Fruit fly (Drosophila melanogaster): Measurements from ENCODE around the gene Hel89B.

Hel89B gene

DNA sequence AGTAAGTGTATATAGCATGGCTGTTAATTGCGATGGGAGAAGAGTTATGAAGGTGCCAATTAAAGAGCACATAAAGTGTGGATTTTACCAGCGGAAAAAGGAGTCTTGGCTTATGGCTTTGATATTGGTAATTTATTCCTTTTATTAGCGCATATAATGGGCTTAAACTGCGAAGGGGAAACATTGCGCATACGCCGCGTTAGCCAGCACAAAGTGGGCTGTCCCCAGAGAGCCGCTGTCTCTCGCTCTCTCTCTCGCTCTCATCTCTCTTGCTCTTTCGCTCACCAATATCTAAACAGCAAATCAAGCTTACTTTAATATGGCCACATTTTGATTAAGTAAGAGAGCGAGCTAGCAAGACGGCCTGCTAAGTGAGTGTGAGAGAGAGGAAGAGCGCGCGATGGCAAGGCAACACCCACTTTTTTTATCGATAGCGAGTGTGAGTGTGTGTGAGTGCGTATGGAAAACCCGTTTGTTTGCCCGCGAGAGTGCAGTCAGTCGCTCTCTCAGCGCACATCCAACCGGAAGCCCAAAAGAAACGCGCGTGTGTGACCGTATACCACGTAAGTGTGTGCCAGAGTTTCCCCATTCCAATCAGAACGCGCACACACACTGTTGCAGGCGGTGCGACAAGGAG lies 52.6 kb downstream of the Hel89B start, which contains the start of gene pnr (continued):
- TF ChIP-seq pho (GFP tag; optimal IDR thresholded peaks at IDR 0.05) (no peak), CG4730 (GFP tag; IDR thresholded peaks at IDR 0.05) (peak; percentile 28; the same call in 1 of the 2 replicates), exex (tag; optimal IDR thresholded peaks at IDR 0.05) (peak; percentile 35), Sox102F (GFP tag; optimal IDR thresholded peaks at IDR 0.05) (no peak), CG3407 (GFP tag; optimal IDR thresholded peaks at IDR 0.05) (no peak), Hr39 (optimal IDR thresholded peaks at IDR 0.05) (no peak), CG5180 (GFP tag; optimal IDR thresholded peaks at IDR 0.05) (no peak), CG42726 (GFP tag; IDR thresholded peaks at IDR 0.05; ENCODE audit: partially characterized antibody) (peak; percentile 70; the same call in 1 of the 2 replicates), CG9797 (GFP tag; optimal IDR thresholded peaks at IDR 0.05) (peak; percentile 27), bowl (GFP tag; IDR thresholded peaks at IDR 0.05) (no peak), ind (GFP tag; optimal IDR thresholded peaks at IDR 0.05) (no peak), CG7786 (GFP tag; optimal IDR thresholded peaks at IDR 0.05) (no peak), CG15514 (GFP tag; optimal IDR thresholded peaks at IDR 0.05) (no peak), pros (GFP tag; optimal IDR thresholded peaks at IDR 0.05) (peak; percentile 33), Xrp1 (GFP tag; IDR thresholded peaks at IDR 0.05) (0 out of 2 replicates have a peak, but pooled peaks have one; percentile 20), mld (GFP tag; IDR thresholded peaks at IDR 0.05; ENCODE audit: partially characterized antibody) (peak; percentile 10; the same call in 1 of the 3 replicates), CG17568 (GFP tag; optimal IDR thresholded peaks at IDR 0.05) (no peak), CG8478 (optimal IDR thresholded peaks at IDR 0.05) (peak; percentile 98), NK7.1 (GFP tag; optimal IDR thresholded peaks at IDR 0.05) (no peak), chn (GFP tag; optimal IDR thresholded peaks at IDR 0.05) (peak; percentile 33), CG5245 (GFP tag; optimal IDR thresholded peaks at IDR 0.05) (no peak), E2f1 (GFP tag; IDR thresholded peaks at IDR 0.05) (no peak), gfzf (GFP tag; optimal IDR thresholded peaks at IDR 0.05) (peak; percentile 5), pan (optimal IDR thresholded peaks at IDR 0.05) (no peak), pan (GFP tag; optimal IDR thresholded peaks at IDR 0.05 in 1 of 2, IDR thresholded peaks at IDR 0.05 in 1 of 2) (peak in 1 of 2 experiments; percentile 30), CG10366 (GFP tag; IDR thresholded peaks at IDR 0.05) (no peak), crc (GFP tag; optimal IDR thresholded peaks at IDR 0.05) (no peak), cad (GFP tag; optimal IDR thresholded peaks at IDR 0.05) (no peak), Blimp-1 (GFP tag; optimal IDR thresholded peaks at IDR 0.05) (no peak), CG9817 (tag; optimal IDR thresholded peaks at IDR 0.05) (no peak), CG9437 (GFP tag; optimal IDR thresholded peaks at IDR 0.05) (no peak), Med (GFP tag) (peak; percentile 89), chinmo (GFP tag; IDR thresholded peaks at IDR 0.05; ENCODE audit: partially characterized antibody) (peak; percentile 89)

DNA sequence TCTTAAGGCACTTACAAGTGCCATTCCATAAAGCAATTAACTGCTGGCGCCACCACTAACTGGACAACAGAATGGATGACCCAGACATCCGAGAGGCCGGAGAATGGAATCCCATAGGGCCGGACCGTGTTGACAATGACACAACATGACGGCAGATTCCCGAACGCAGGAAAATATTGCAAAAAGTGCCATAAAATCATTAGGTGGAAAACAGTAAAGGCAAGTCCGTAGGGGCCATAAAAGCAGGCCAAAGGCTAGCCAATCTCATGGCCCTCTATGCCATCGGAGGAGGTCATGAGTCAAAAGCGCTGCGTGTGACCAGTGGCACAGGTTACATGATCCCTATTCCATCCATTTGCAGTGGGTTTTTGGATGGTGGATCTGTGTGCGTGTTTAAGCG lies 55.6 kb downstream of the Hel89B start:
- TF ChIP-seq ERR (GFP tag; optimal IDR thresholded peaks at IDR 0.05) (no peak), ATbp (GFP tag; optimal IDR thresholded peaks at IDR 0.05) (no peak), CG11723 (GFP tag; optimal IDR thresholded peaks at IDR 0.05) (no peak), CG4820 (GFP tag; optimal IDR thresholded peaks at IDR 0.05) (no peak), CG8478 (optimal IDR thresholded peaks at IDR 0.05) (no peak), zen (tag; optimal IDR thresholded peaks at IDR 0.05) (peak; percentile 100), CG7271 (tag; optimal IDR thresholded peaks at IDR 0.05) (peak; percentile 40), MESR4 (GFP tag; optimal IDR thresholded peaks at IDR 0.05) (no peak), tll (GFP tag; optimal IDR thresholded peaks at IDR 0.05) (peak in 1 of 2 experiments; percentile 88), btn (GFP tag; optimal IDR thresholded peaks at IDR 0.05) (no peak), crc (GFP tag; optimal IDR thresholded peaks at IDR 0.05) (no peak), CG15479 (GFP tag; optimal IDR thresholded peaks at IDR 0.05) (peak; percentile 46), rib (GFP tag; IDR thresholded peaks at IDR 0.05) (no peak), sens (GFP tag) (no peak), cad (GFP tag; optimal IDR thresholded peaks at IDR 0.05) (peak; percentile 99), slou (GFP tag; optimal IDR thresholded peaks at IDR 0.05) (no peak), vnd (GFP tag; IDR thresholded peaks at IDR 0.05; ENCODE audit: partially characterized antibody) (no peak), Bteb2 (GFP tag; optimal IDR thresholded peaks at IDR 0.05) (no peak), D (optimal IDR thresholded peaks at IDR 0.05) (peak; percentile 95), D (GFP tag; optimal IDR thresholded peaks at IDR 0.05) (no peak), CG5180 (GFP tag; optimal IDR thresholded peaks at IDR 0.05) (no peak), insv (GFP tag; optimal IDR thresholded peaks at IDR 0.05) (peak in 1 of 2 experiments; percentile 7)
